Worm (Caenorhabditis elegans) whole organism, L3 larva: ENCODE results near the gene lurp-2.

Experiments used
- aly-2 ChIP-seq: fragments of 150-350 bp; optimal IDR thresholded peaks from 2 replicates; lab custom pipeline; 2014; ENCODE audit warnings: missing biosample characterization, missing genetic modification characterization
- ama-1 ChIP-seq: fragments of 150-350 bp; optimal IDR thresholded peaks from 2 replicates; lab custom pipeline; 2018
- daf-12 ChIP-seq: fragments of 150-350 bp; optimal IDR thresholded peaks from 2 replicates; lab custom pipeline; 2014; ENCODE audit warnings: missing biosample characterization, missing genetic modification reagents, missing genetic modification characterization
- elt-1 ChIP-seq: fragments of 150-350 bp; optimal IDR thresholded peaks from 2 replicates; lab custom pipeline; 2014; ENCODE audit warnings: missing biosample characterization, missing genetic modification characterization
- elt-2 ChIP-seq: sonication (generic microtip); optimal IDR thresholded peaks from 2 replicates; lab custom pipeline; 2016; ENCODE audit warnings: missing genetic modification reagents, mild to moderate bottlenecking, missing genetic modification characterization, missing compliant biosample characterization
- lin-39 ChIP-seq: fragments of 150-350 bp; optimal IDR thresholded peaks from 2 replicates; lab custom pipeline; 2018; ENCODE audit warnings: missing biosample characterization, missing genetic modification reagents, missing genetic modification characterization
- mdl-1 ChIP-seq: fragments of 150-350 bp; optimal IDR thresholded peaks from 2 replicates; lab custom pipeline; 2014; ENCODE audit warnings: missing biosample characterization, missing genetic modification characterization
- nhr-237 ChIP-seq: fragments of 150-350 bp; optimal IDR thresholded peaks from 2 replicates; lab custom pipeline; 2014; ENCODE audit warnings: missing biosample characterization, missing genetic modification characterization
- nhr-25 ChIP-seq: sonication (generic microtip); optimal IDR thresholded peaks from 2 replicates; lab custom pipeline; 2017; ENCODE audit warnings: missing biosample characterization, missing genetic modification characterization
- nhr-67 ChIP-seq: fragments of 150-350 bp; optimal IDR thresholded peaks from 2 replicates; lab custom pipeline; 2014; ENCODE audit warnings: missing biosample characterization, missing genetic modification characterization
- nhr-77 ChIP-seq: fragments of 150-350 bp; optimal IDR thresholded peaks from 2 replicates; lab custom pipeline; 2014; ENCODE audit warnings: missing biosample characterization, missing genetic modification characterization
- ztf-11 ChIP-seq: fragments of 150-350 bp; optimal IDR thresholded peaks from 2 replicates; lab custom pipeline; 2014; ENCODE audit warnings: missing biosample characterization, missing genetic modification characterization

ce11 chrV:13455448-13455847, 2.0 kb downstream of the lurp-2 start, which contains the start of gene lurp-3:
- TF ChIP-seq aly-2 (tag; lab: Kevin White, UChicago), result no peak
- no peak for TF ChIP-seq lin-39 (tag; lab: Kevin White, UChicago)
- TF ChIP-seq ztf-11 (tag; lab: Kevin White, UChicago), result no peak
- TF ChIP-seq nhr-67, result no peak
- TF ChIP-seq daf-12 (tag; lab: Kevin White, UChicago), result no peak
- TF ChIP-seq elt-2, result no peak
- no peak for TF ChIP-seq nhr-237
- TF ChIP-seq mdl-1 (tag; lab: Kevin White, UChicago), result no peak
- TF ChIP-seq ama-1 (lab: Kevin White, UChicago), result no peak
- TF ChIP-seq elt-1 (tag; lab: Kevin White, UChicago), result no peak
- no peak for TF ChIP-seq nhr-25
- no peak for TF ChIP-seq nhr-77 (tag; lab: Kevin White, UChicago)
